Worm (Caenorhabditis elegans): ENCODE data around the gene srbc-13.

srbc-13 gene

DNA sequence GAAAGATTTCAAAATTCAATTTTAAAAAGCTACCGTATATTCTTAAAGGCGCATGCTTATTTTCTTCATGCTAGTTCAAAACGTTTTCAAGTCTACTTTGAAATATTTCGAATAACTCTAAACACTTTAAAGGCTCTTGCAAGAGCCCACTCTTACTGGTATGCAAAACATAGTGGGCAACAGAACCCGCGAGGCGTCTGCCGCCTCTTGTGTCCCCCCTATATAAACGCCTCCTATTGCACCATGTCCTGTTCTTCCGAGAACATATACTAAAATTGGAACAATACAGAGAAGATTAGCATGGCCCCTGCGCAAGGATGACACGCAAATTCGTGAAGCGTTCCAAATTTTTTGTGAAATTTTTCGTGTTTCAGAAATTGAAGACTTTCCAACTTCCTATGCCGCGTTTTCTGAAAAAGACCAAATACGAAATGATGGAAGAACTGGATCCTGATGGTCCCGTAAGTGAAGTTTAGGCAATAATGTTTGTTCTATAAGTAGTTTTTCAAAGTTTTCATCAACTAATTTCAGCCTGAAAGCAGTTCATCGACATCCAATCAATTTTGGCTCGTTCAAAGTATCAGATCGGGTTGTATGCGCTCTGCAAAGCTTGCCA, 11.3 kb downstream of the srbc-13 start (continued):
- TF ChIP-seq saeg-2 (GFP tag; IDR thresholded peaks at IDR 0.05) (0 out of 2 replicates have a peak, but pooled peaks have one; percentile 19), vab-7 (GFP tag; IDR thresholded peaks at IDR 0.05) (peak; percentile 48; the same call in 1 of the 2 replicates), lsy-2 (tag; optimal IDR thresholded peaks at IDR 0.05) (no peak), ZK337.2 (GFP tag; IDR thresholded peaks at IDR 0.05) (peak; percentile 48; the same call in 1 of the 2 replicates), arid-1 (GFP tag; conservative IDR thresholded peaks at IDR 0.05) (0 out of 2 replicates have a peak, but pooled peaks have one; percentile 8), F49E8.2 (tag; optimal IDR thresholded peaks at IDR 0.05; ENCODE audit: borderline replicate concordance) (peak; percentile 8), snpc-4 (tag; optimal IDR thresholded peaks at IDR 0.05) (peak; percentile 80), Y75B8A.6 (GFP tag; IDR thresholded peaks at IDR 0.05) (0 out of 2 replicates have a peak, but pooled peaks have one; percentile 12), egl-43 (GFP tag; IDR thresholded peaks at IDR 0.05) (peak; percentile 75), lin-1 (GFP tag; IDR thresholded peaks at IDR 0.05) (peak; percentile 44; the same call in 1 of the 2 replicates), lin-13 (GFP tag; optimal IDR thresholded peaks at IDR 0.05) (no peak), dmd-6 (GFP tag; IDR thresholded peaks at IDR 0.05) (peak; percentile 24; the same call in 1 of the 2 replicates), F44E2.7 (GFP tag; IDR thresholded peaks at IDR 0.05) (0 out of 2 replicates have a peak, but pooled peaks have one; percentile 25)

DNA sequence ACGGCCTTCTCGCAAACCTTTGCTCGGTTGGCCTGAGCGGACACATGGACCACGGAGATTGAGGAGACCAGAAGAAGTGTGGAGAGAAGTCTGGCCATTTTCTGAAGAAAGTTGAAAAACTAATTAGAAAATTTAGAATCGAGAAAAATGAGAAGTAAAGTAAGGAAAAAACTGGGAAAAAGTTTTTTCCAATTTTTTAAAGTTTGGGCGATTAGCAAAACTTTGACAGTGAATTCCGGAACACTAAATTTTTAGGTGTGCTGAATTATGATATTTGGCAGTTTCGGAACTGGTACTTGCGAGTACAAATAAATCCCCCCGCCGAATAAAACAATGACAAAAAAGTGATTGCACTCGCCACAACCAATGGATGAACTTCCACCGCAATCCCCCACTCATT, 19.1 kb downstream of the srbc-13 start, which contains the start of gene T02B11.3:
Gene T02B11.3 (minus strand): TSS at position 101 of the 400 bp plus-strand sequence.
- TF ChIP-seq ZK546.5 (tag; optimal IDR thresholded peaks at IDR 0.05), result no peak
- no peak for TF ChIP-seq attf-4 (tag; optimal IDR thresholded peaks at IDR 0.05)
- no peak for TF ChIP-seq hmg-1.1 (GFP tag; IDR thresholded peaks at IDR 0.05)
- no peak for TF ChIP-seq arid-1 (GFP tag; conservative IDR thresholded peaks at IDR 0.05)
- TF ChIP-seq nhr-42 (GFP tag; IDR thresholded peaks at IDR 0.05), result no peak
- no peak for TF ChIP-seq nhr-102 (tag; optimal IDR thresholded peaks at IDR 0.05)
- TF ChIP-seq lin-15B (tag; optimal IDR thresholded peaks at IDR 0.05), result no peak
- TF ChIP-seq set-16 (GFP tag; IDR thresholded peaks at IDR 0.05), result no peak
- TF ChIP-seq ceh-44 (GFP tag; IDR thresholded peaks at IDR 0.05), result no peak
- TF ChIP-seq Y5F2A.4 (GFP tag; optimal IDR thresholded peaks at IDR 0.05), result no peak

DNA sequence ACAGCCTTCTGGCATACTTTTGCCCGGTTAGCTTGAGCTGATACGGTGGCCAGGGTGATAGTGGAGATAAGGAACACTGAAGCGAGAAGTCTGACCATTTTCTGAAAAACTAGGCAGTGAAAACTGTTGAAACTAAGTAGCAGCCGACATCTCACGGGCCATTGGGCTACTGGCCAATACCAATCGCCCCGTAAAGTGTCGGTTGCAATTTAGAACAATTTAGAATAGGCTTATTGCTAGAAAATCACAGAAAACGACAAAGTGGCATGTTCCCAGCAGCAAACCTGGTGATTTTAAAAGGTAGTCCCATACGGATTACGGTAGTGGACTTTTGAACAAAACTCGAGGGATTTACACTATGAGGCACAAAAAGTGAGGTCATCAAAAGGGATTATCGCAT, 23.4 kb downstream of the srbc-13 start, which contains the start of gene T02B11.4:
Gene T02B11.4 (minus strand): TSS at position 101 of the 400 bp plus-strand sequence.
- no peak for TF ChIP-seq skn-1 (tag; optimal IDR thresholded peaks at IDR 0.05)
- TF ChIP-seq zfp-2 (tag; optimal IDR thresholded peaks at IDR 0.05), result no peak
- no peak for TF ChIP-seq unc-130 (GFP tag; optimal IDR thresholded peaks at IDR 0.05)
- no peak for TF ChIP-seq ZK337.2 (GFP tag; IDR thresholded peaks at IDR 0.05)
- no peak for TF ChIP-seq pha-4 (GFP tag; IDR thresholded peaks at IDR 0.05)
- no peak for TF ChIP-seq pha-4 (tag; optimal IDR thresholded peaks at IDR 0.05)
- TF ChIP-seq nhr-11 (tag; optimal IDR thresholded peaks at IDR 0.05), result no peak
- no peak for TF ChIP-seq snpc-4 (tag; optimal IDR thresholded peaks at IDR 0.05)
- TF ChIP-seq jun-1 (tag; optimal IDR thresholded peaks at IDR 0.05), result no peak
- TF ChIP-seq Y48G9A.11 (GFP tag; IDR thresholded peaks at IDR 0.05), result no peak
- no peak for TF ChIP-seq nhr-28 (tag; optimal IDR thresholded peaks at IDR 0.05)
- TF ChIP-seq nhr-42 (GFP tag; IDR thresholded peaks at IDR 0.05), result no peak
- TF ChIP-seq T20F7.1 (GFP tag; optimal IDR thresholded peaks at IDR 0.05), result no peak
- TF ChIP-seq duxl-1 (tag; optimal IDR thresholded peaks at IDR 0.05; ENCODE audit: poor library complexity), result no peak
- no peak for TF ChIP-seq nhr-237 (tag; optimal IDR thresholded peaks at IDR 0.05)
- TF ChIP-seq mdt-29 (GFP tag; IDR thresholded peaks at IDR 0.05), result no peak
- TF ChIP-seq F49E8.2 (tag; optimal IDR thresholded peaks at IDR 0.05; ENCODE audit: borderline replicate concordance), result no peak
- TF ChIP-seq lin-1 (GFP tag; IDR thresholded peaks at IDR 0.05), result no peak

DNA sequence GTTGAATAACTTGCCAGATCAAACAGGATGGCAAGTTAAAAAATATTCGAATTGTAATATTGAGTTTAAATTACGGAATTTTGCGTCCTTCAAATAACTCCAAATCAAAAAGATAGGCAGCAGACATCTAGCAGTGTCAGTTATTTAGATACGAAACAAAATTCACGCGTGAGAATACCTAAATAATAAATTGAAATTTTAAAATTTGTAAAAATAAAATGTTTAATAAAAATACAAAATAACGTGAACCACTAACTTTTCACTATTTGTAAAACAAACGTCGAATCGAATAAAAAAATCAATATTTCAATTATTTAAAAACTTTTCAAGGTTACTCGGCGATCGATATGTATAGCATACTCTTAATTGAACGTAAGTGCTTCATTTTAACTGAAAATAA, 28.3 kb downstream of the srbc-13 start, which contains the start of gene T02B11.9:
Gene T02B11.9 (plus strand): TSS at position 301 of the 400 bp plus-strand sequence.
- TF ChIP-seq T20F7.1 (GFP tag; optimal IDR thresholded peaks at IDR 0.05) (no peak), vab-7 (GFP tag; IDR thresholded peaks at IDR 0.05) (no peak), rbr-2 (tag; optimal IDR thresholded peaks at IDR 0.05) (no peak), R02D3.7 (tag; optimal IDR thresholded peaks at IDR 0.05) (no peak), nhr-42 (GFP tag; IDR thresholded peaks at IDR 0.05) (no peak), ama-1 (optimal IDR thresholded peaks at IDR 0.05) (no peak), lin-29 (GFP tag; IDR thresholded peaks at IDR 0.05) (no peak), ces-1 (GFP tag; optimal IDR thresholded peaks at IDR 0.05) (no peak), lin-15B (tag; optimal IDR thresholded peaks at IDR 0.05) (no peak), fkh-10 (GFP tag; optimal IDR thresholded peaks at IDR 0.05) (no peak), hif-1 (tag; optimal IDR thresholded peaks at IDR 0.05) (no peak), F44E2.7 (GFP tag; IDR thresholded peaks at IDR 0.05) (no peak), nhr-111 (GFP tag; optimal IDR thresholded peaks at IDR 0.05) (no peak), dpl-1 (GFP tag; optimal IDR thresholded peaks at IDR 0.05) (no peak), ceh-28 (tag; optimal IDR thresholded peaks at IDR 0.05) (no peak), mdl-1 (tag; optimal IDR thresholded peaks at IDR 0.05) (no peak)
